Worm (Caenorhabditis elegans): ENCODE measurements around the gene ZC239.5.

The ZC239.5 gene

DNA sequence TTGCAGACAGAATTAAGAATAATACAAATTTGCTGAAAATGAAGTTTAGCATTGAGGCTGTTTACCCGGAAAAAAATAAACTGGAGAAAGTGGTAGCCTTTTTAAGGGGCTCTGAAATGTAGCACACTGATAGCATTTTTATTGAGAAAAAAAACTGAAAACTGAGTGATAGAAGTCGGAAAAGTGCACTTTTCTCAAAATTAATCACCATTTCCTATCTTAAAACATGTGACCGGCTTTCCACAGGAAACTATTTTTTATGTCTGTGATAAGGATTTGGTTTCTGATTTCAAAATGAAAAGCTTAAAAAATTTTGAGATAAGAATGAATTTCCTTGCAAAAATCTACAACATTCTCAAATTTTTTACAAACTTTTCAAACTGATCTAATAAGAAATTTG, 10.3 kb downstream of the ZC239.5 start, which contains the start of gene ZC239.22:
TSS of gene ZC239.22 (minus strand) at position 101 of the 400 bp plus-strand sequence.
- TF ChIP-seq T22C8.4 (GFP tag; IDR thresholded peaks at IDR 0.05) = no peak
- TF ChIP-seq ref-1 (GFP tag; conservative IDR thresholded peaks at IDR 0.05) = no peak
- no peak for TF ChIP-seq flt-1 (GFP tag; IDR thresholded peaks at IDR 0.05)
- TF ChIP-seq klf-2 (GFP tag; conservative IDR thresholded peaks at IDR 0.05) = no peak
- TF ChIP-seq cog-1 (tag; optimal IDR thresholded peaks at IDR 0.05) = no peak
- TF ChIP-seq ztf-29 (GFP tag; IDR thresholded peaks at IDR 0.05) = no peak
- no peak for TF ChIP-seq med-1 (GFP tag; optimal IDR thresholded peaks at IDR 0.05; ENCODE audit: insufficient read depth)
- no peak for TF ChIP-seq ztf-23 (GFP tag; IDR thresholded peaks at IDR 0.05)
- TF ChIP-seq tab-1 (GFP tag; IDR thresholded peaks at IDR 0.05) = no peak

DNA sequence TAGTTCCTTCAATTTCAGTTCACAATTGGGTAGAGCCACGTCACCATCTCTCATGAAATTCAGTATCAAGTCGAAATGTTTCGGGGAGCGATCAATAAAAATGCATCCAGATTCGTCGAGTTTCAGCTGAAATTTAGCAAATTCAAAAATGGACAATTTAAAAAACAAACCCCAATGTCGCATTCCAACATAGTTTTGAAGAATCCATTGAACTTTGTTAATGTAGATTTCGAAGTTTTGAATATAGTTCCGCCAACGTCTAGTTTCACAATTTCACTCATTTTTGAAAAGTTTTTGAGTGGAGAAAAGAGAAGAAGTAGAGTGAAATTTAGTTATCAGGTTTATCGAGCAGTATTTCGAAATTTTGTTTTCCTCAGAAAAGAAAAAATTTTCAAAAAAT, 11.3 kb downstream of the ZC239.5 start, which contains the start of gene ZC239.14:
TSS of gene ZC239.14 (minus strand) at position 305 of the 400 bp plus-strand sequence.
- TF ChIP-seq ztf-29 (GFP tag; IDR thresholded peaks at IDR 0.05) (no peak), T22C8.4 (GFP tag; IDR thresholded peaks at IDR 0.05) (no peak), flt-1 (GFP tag; IDR thresholded peaks at IDR 0.05) (no peak), ztf-23 (GFP tag; IDR thresholded peaks at IDR 0.05) (no peak), med-1 (GFP tag; optimal IDR thresholded peaks at IDR 0.05; ENCODE audit: insufficient read depth) (no peak), tab-1 (GFP tag; IDR thresholded peaks at IDR 0.05) (no peak), cog-1 (tag; optimal IDR thresholded peaks at IDR 0.05) (no peak), ref-1 (GFP tag; conservative IDR thresholded peaks at IDR 0.05) (no peak), klf-2 (GFP tag; conservative IDR thresholded peaks at IDR 0.05) (no peak)

DNA sequence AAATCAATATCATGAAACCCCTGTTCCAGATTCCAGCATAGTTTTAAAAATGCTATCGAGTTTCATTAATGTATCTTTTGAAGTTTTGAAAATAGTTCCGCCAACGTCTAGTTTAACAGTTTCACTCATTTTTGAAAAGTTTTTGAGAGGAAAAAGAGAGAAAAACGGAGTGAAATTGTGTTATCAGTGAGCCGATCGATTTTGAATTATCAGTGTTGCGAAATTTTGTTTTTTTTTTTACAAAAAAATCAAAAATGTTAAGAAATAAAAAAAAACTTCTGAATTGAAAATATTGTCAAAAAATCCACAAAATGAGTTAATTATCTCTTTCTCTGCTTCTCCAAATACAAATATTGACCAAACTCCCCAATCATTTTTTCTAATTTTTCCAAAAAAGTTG, 12.2 kb downstream of the ZC239.5 start, which contains the start of gene ZC239.13:
TSS of gene ZC239.13 (minus strand) at position 154 of the 400 bp plus-strand sequence.
- TF ChIP-seq klf-2 (GFP tag; conservative IDR thresholded peaks at IDR 0.05) = no peak
- no peak for TF ChIP-seq ztf-29 (GFP tag; IDR thresholded peaks at IDR 0.05)
- TF ChIP-seq med-1 (GFP tag; optimal IDR thresholded peaks at IDR 0.05; ENCODE audit: insufficient read depth) = no peak
- no peak for TF ChIP-seq ztf-23 (GFP tag; IDR thresholded peaks at IDR 0.05)
- TF ChIP-seq flt-1 (GFP tag; IDR thresholded peaks at IDR 0.05) = no peak
- no peak for TF ChIP-seq cog-1 (tag; optimal IDR thresholded peaks at IDR 0.05)
- no peak for TF ChIP-seq T22C8.4 (GFP tag; IDR thresholded peaks at IDR 0.05)
- no peak for TF ChIP-seq tab-1 (GFP tag; IDR thresholded peaks at IDR 0.05)
- TF ChIP-seq ref-1 (GFP tag; conservative IDR thresholded peaks at IDR 0.05) = no peak

DNA sequence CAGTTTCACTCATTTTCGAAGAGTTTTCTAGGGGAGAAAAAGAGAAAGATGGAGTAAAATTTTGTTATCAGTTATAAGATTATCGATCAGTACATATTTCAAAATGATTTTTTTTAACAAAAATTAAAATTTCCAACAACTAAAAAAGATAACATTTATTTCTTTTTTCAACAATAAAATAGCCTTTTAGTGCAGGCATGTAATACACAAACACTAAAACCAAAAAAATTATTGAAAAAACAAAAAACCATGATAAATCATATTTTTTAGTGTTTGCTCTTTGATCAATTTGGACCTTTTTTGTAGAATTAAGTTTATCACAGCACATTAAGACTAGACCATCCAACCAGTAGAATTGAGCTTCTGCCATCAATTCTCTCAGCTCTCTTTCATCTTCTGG, 14.2 kb downstream of the ZC239.5 start, which contains the start of gene ZC239.15:
TSS of gene ZC239.15 (minus strand) at position 101 of the 400 bp plus-strand sequence.
- TF ChIP-seq T22C8.4 (GFP tag; IDR thresholded peaks at IDR 0.05) = no peak
- no peak for TF ChIP-seq med-1 (GFP tag; optimal IDR thresholded peaks at IDR 0.05; ENCODE audit: insufficient read depth)
- TF ChIP-seq ref-1 (GFP tag; conservative IDR thresholded peaks at IDR 0.05) = no peak
- TF ChIP-seq tab-1 (GFP tag; IDR thresholded peaks at IDR 0.05) = no peak
- TF ChIP-seq ztf-23 (GFP tag; IDR thresholded peaks at IDR 0.05) = no peak
- TF ChIP-seq cog-1 (tag; optimal IDR thresholded peaks at IDR 0.05) = no peak
- TF ChIP-seq flt-1 (GFP tag; IDR thresholded peaks at IDR 0.05) = no peak
- TF ChIP-seq klf-2 (GFP tag; conservative IDR thresholded peaks at IDR 0.05) = no peak

DNA sequence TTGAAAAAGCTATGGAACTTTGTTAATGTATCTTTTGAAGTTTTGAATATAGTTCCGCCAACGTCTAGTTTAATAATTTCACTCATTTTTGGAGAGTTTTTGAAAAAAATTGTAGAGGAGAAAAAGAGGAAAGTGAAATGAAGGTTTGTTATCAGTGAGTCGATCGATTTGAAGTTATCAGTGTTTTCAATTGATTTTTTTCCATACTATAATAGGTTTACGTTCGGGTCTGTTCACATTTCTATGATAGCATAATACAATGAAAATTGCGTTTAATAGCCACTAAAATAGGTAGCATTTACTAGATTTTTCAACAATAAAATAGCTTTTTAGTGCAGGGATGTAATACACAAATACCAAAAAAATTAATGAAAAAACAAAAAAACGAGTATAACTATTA, 14.7 kb downstream of the ZC239.5 start, which contains the start of gene ZC239.16:
TSS of gene ZC239.16 (minus strand) at position 120 of the 400 bp plus-strand sequence.
- TF ChIP-seq tab-1 (GFP tag; IDR thresholded peaks at IDR 0.05) = no peak
- TF ChIP-seq klf-2 (GFP tag; conservative IDR thresholded peaks at IDR 0.05) = no peak
- no peak for TF ChIP-seq med-1 (GFP tag; optimal IDR thresholded peaks at IDR 0.05; ENCODE audit: insufficient read depth)
- no peak for TF ChIP-seq flt-1 (GFP tag; IDR thresholded peaks at IDR 0.05)
- no peak for TF ChIP-seq ztf-23 (GFP tag; IDR thresholded peaks at IDR 0.05)
- no peak for TF ChIP-seq ztf-29 (GFP tag; IDR thresholded peaks at IDR 0.05)
- no peak for TF ChIP-seq cog-1 (tag; optimal IDR thresholded peaks at IDR 0.05)
- no peak for TF ChIP-seq ref-1 (GFP tag; conservative IDR thresholded peaks at IDR 0.05)
- TF ChIP-seq T22C8.4 (GFP tag; IDR thresholded peaks at IDR 0.05) = no peak

DNA sequence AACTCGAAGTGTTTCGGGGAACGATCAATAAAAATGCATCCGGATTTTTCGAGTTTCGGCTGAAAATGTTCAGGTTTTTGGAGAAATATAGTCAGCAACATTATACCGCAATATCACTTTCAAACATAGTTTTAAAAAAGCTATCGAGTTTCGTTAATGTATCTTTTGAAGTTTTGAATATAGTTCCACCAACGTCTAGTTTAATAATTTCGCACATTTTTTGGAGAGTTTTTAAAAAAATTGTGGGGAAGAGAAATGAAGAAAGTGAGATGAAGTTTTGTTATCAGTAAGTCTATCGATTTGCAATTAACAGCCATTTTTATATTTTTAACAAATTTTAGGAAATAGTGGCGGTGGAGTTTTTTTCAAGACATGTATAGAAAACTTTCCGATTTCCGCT, 15.3 kb downstream of the ZC239.5 start, which contains the start of gene ZC239.17:
TSS of gene ZC239.17 (minus strand) at position 101 of the 400 bp plus-strand sequence.
- no peak for TF ChIP-seq cog-1 (tag; optimal IDR thresholded peaks at IDR 0.05)
- no peak for TF ChIP-seq tab-1 (GFP tag; IDR thresholded peaks at IDR 0.05)
- no peak for TF ChIP-seq flt-1 (GFP tag; IDR thresholded peaks at IDR 0.05)
- TF ChIP-seq ref-1 (GFP tag; conservative IDR thresholded peaks at IDR 0.05) = no peak
- no peak for TF ChIP-seq klf-2 (GFP tag; conservative IDR thresholded peaks at IDR 0.05)

DNA sequence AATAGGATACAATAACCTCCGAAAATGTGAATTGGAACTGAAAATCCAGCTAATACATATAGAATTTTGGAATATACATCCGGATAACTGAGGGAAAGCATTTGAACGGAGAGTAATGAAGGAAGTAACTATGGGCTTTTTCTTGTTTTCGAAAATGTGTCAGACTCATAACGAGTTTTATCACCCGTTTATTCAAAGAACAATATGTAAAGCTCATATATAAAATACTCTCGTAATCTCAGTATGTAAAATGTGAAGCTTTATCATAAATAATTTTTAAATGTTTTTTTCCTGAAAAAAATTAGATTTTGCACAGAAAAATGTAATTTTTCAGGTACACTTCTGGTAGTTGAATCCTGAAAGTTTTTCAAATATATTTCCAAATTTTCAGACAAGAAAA, 20.0 kb downstream of the ZC239.5 start, which contains the start of gene srh-297:
TSS of gene srh-297 (minus strand) at position 101 of the 400 bp plus-strand sequence.
- TF ChIP-seq med-1 (GFP tag; optimal IDR thresholded peaks at IDR 0.05; ENCODE audit: insufficient read depth) (no peak), flt-1 (GFP tag; IDR thresholded peaks at IDR 0.05) (no peak), tab-1 (GFP tag; IDR thresholded peaks at IDR 0.05) (no peak), ztf-23 (GFP tag; IDR thresholded peaks at IDR 0.05) (no peak), T22C8.4 (GFP tag; IDR thresholded peaks at IDR 0.05) (no peak), klf-2 (GFP tag; conservative IDR thresholded peaks at IDR 0.05) (no peak), cog-1 (tag; optimal IDR thresholded peaks at IDR 0.05) (no peak), ztf-29 (GFP tag; IDR thresholded peaks at IDR 0.05) (no peak), ref-1 (GFP tag; conservative IDR thresholded peaks at IDR 0.05) (no peak)

DNA sequence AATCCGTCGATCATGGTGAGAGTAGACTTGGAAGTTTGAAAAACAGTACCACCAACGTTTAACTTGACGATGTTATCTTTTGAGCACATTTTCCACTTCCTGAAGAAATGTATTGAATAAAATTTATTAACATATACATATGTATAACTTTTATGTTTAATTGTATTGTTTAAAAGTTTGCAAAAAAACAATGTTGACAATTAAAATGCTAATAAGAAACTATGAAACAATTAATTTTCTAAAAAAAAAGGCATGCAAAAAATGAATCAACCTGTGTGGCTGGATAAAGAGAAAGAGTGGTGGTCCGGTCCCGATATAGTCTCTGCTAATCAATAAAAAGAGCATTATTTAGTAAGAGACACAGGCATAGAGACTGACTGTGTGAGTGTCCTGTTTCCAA, 24.3 kb downstream of the ZC239.5 start, which contains the start of gene C17F4.8:
TSS of gene C17F4.8 (minus strand) at position 101 of the 400 bp plus-strand sequence.
- TF ChIP-seq klf-2 (GFP tag; conservative IDR thresholded peaks at IDR 0.05) (no peak), ztf-29 (GFP tag; IDR thresholded peaks at IDR 0.05) (no peak), cog-1 (tag; optimal IDR thresholded peaks at IDR 0.05) (no peak), T22C8.4 (GFP tag; IDR thresholded peaks at IDR 0.05) (no peak), med-1 (GFP tag; optimal IDR thresholded peaks at IDR 0.05; ENCODE audit: insufficient read depth) (no peak), ref-1 (GFP tag; conservative IDR thresholded peaks at IDR 0.05) (no peak), flt-1 (GFP tag; IDR thresholded peaks at IDR 0.05) (no peak), ztf-23 (GFP tag; IDR thresholded peaks at IDR 0.05) (no peak), tab-1 (GFP tag; IDR thresholded peaks at IDR 0.05) (no peak)

DNA sequence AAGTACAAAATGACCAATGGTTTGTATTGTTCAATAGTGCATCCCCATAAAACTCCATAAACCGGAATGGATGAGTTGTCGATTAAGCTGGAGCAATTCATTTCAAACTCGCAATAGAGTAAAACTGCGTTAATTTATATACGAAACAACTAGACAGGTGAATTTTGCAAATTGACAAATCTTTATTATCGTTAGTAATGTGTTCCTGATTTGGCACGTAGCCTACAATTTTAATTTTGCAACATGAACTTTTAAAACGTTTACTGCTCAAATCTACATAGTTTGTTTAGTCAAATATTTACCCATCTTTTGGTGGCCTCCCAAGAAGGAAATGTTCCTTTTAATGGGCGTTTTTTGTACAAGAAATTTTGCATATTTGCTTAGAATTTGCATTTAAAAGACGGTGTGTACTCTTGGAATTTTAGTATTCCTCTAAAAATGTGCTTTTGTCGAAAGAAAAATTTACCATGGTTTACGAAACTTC, 26.6 kb downstream of the ZC239.5 start, which contains the start of the genes srz-67 and C17F4.11:
TSS of gene srz-67 (minus strand) at position 101 of the 484 bp plus-strand sequence.
TSS of gene C17F4.11 (plus strand) at position 434 of the 484 bp plus-strand sequence.
- no peak for TF ChIP-seq ztf-23 (GFP tag; IDR thresholded peaks at IDR 0.05)
- TF ChIP-seq flt-1 (GFP tag; IDR thresholded peaks at IDR 0.05) = no peak
- no peak for TF ChIP-seq med-1 (GFP tag; optimal IDR thresholded peaks at IDR 0.05; ENCODE audit: insufficient read depth)
- no peak for TF ChIP-seq klf-2 (GFP tag; conservative IDR thresholded peaks at IDR 0.05)
- no peak for TF ChIP-seq T22C8.4 (GFP tag; IDR thresholded peaks at IDR 0.05)
- no peak for TF ChIP-seq ref-1 (GFP tag; conservative IDR thresholded peaks at IDR 0.05)
- no peak for TF ChIP-seq cog-1 (tag; optimal IDR thresholded peaks at IDR 0.05)
- TF ChIP-seq ztf-29 (GFP tag; IDR thresholded peaks at IDR 0.05) = no peak
- TF ChIP-seq tab-1 (GFP tag; IDR thresholded peaks at IDR 0.05) = no peak

Measured in whole organism, midembryonic.